Worm (Caenorhabditis elegans): ENCODE measurements around the gene srd-49.

The srd-49 gene

DNA sequence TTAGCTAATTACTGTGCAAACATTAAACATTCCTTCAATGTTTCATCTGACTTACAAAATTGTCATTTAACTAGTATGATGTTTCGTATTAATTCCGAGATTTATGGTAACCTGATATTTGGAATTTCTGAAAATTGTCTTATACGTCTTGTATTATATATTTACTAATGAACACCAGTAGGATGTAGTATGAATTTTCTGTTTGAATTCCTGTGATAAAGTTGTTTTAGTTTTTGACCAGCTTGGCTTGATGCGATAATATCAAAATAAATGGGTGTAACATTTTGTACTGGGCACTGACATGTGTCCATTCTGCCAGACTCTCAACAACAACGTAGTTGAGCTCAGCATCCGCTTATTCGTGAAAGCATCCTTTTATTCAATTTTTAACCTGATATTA, 9.6 kb upstream of the srd-49 start, which contains the start of gene R04B5.6:
Gene R04B5.6, plus strand, starts transcription at position 301 of the 400 bp plus-strand sequence.
- no peak for TF ChIP-seq med-1 (GFP tag; optimal IDR thresholded peaks at IDR 0.05; ENCODE audit: insufficient read depth)

ce11 chrV:10086141-10086540, 8.3 kb upstream of the srd-49 start:
- TF ChIP-seq ztf-29 (GFP tag; IDR thresholded peaks at IDR 0.05) = no peak
- TF ChIP-seq cog-1 (tag; optimal IDR thresholded peaks at IDR 0.05) = no peak
- TF ChIP-seq flt-1 (GFP tag; IDR thresholded peaks at IDR 0.05) = no peak
- no peak for TF ChIP-seq ztf-23 (GFP tag; IDR thresholded peaks at IDR 0.05)
- TF ChIP-seq klf-2 (GFP tag; conservative IDR thresholded peaks at IDR 0.05) = no peak
- no peak for TF ChIP-seq T22C8.4 (GFP tag; IDR thresholded peaks at IDR 0.05)
- no peak for TF ChIP-seq tab-1 (GFP tag; IDR thresholded peaks at IDR 0.05)
- TF ChIP-seq ref-1 (GFP tag; conservative IDR thresholded peaks at IDR 0.05) = no peak
- no peak for TF ChIP-seq med-1 (GFP tag; optimal IDR thresholded peaks at IDR 0.05; ENCODE audit: insufficient read depth)

DNA sequence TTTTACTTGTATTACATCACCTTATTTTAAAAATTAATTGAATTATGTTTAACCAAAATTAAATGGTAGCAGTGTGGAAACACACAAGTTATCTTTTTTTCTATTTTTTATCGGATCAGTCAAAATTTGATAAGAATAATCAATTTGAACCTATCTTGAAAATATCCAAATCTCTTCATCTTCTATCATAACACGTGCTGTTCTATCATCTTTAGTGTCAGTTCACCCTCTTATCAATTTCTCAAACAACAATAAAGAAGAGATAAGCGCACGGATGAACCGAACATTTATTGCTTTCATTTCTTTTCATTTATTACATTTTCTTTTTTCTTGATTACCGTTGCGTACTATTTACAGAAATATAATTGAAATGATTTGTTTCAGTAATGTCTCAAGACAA, 7.4 kb upstream of the srd-49 start, which contains the start of gene R04B5.5:
Gene R04B5.5, plus strand, starts transcription at position 378 of the 400 bp plus-strand sequence.
- TF ChIP-seq cog-1 (tag; optimal IDR thresholded peaks at IDR 0.05) (no peak), ztf-23 (GFP tag; IDR thresholded peaks at IDR 0.05) (no peak), ref-1 (GFP tag; conservative IDR thresholded peaks at IDR 0.05) (no peak), ztf-29 (GFP tag; IDR thresholded peaks at IDR 0.05) (no peak), T22C8.4 (GFP tag; IDR thresholded peaks at IDR 0.05) (no peak), flt-1 (GFP tag; IDR thresholded peaks at IDR 0.05) (no peak), klf-2 (GFP tag; conservative IDR thresholded peaks at IDR 0.05) (no peak), med-1 (GFP tag; optimal IDR thresholded peaks at IDR 0.05; ENCODE audit: insufficient read depth) (no peak), tab-1 (GFP tag; IDR thresholded peaks at IDR 0.05) (no peak)

DNA sequence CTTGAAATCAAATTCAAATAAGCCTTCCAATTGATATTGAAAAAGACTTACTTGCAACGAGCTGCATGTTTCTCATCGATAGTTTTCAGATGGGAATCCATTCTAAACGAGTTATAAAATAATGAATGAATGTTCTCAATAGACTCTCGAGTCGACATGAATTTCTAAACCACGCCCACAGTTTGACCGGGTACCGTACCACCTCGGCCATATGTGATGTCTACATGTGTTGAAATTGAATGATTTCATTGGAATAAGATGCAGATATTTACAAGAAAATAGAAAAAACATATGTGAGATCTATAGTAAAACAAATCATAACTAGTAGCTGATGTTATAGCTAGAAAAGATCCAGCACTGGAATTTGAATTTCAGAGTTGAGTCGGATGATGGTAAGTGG, 4.0 kb upstream of the srd-49 start, which contains the start of gene R04B5.7:
Gene R04B5.7, minus strand, starts transcription at position 101 of the 400 bp plus-strand sequence.
- TF ChIP-seq flt-1 (GFP tag; IDR thresholded peaks at IDR 0.05) (no peak), tab-1 (GFP tag; IDR thresholded peaks at IDR 0.05) (no peak), cog-1 (tag; optimal IDR thresholded peaks at IDR 0.05) (no peak), ztf-23 (GFP tag; IDR thresholded peaks at IDR 0.05) (no peak), klf-2 (GFP tag; conservative IDR thresholded peaks at IDR 0.05) (no peak), T22C8.4 (GFP tag; IDR thresholded peaks at IDR 0.05) (no peak), ref-1 (GFP tag; conservative IDR thresholded peaks at IDR 0.05) (no peak), ztf-29 (GFP tag; IDR thresholded peaks at IDR 0.05) (no peak), med-1 (GFP tag; optimal IDR thresholded peaks at IDR 0.05; ENCODE audit: insufficient read depth) (no peak)

- no peak for TF ChIP-seq med-1 (GFP tag; optimal IDR thresholded peaks at IDR 0.05; ENCODE audit: insufficient read depth)
- no peak for TF ChIP-seq klf-2 (GFP tag; conservative IDR thresholded peaks at IDR 0.05)
- TF ChIP-seq ztf-23 (GFP tag; IDR thresholded peaks at IDR 0.05) = no peak
- no peak for TF ChIP-seq ztf-29 (GFP tag; IDR thresholded peaks at IDR 0.05)
- no peak for TF ChIP-seq cog-1 (tag; optimal IDR thresholded peaks at IDR 0.05)
- TF ChIP-seq ref-1 (GFP tag; conservative IDR thresholded peaks at IDR 0.05) = no peak
- TF ChIP-seq tab-1 (GFP tag; IDR thresholded peaks at IDR 0.05) = no peak
- TF ChIP-seq T22C8.4 (GFP tag; IDR thresholded peaks at IDR 0.05) = no peak
- no peak for TF ChIP-seq flt-1 (GFP tag; IDR thresholded peaks at IDR 0.05)
Observed at ce11 chrV:10091152-10091551, 3.3 kb upstream of the srd-49 start, which contains the start of gene R04B5.11. R04B5.11 (minus strand) TSS chrV:10091252.

ce11 chrV:10096932-10097331, 2.5 kb downstream of the srd-49 start:
- TF ChIP-seq cog-1 (tag; optimal IDR thresholded peaks at IDR 0.05) = no peak
- no peak for TF ChIP-seq tab-1 (GFP tag; IDR thresholded peaks at IDR 0.05)
- TF ChIP-seq med-1 (GFP tag; optimal IDR thresholded peaks at IDR 0.05; ENCODE audit: insufficient read depth) = no peak
- TF ChIP-seq ref-1 (GFP tag; conservative IDR thresholded peaks at IDR 0.05) = no peak
- TF ChIP-seq flt-1 (GFP tag; IDR thresholded peaks at IDR 0.05) = no peak
- no peak for TF ChIP-seq klf-2 (GFP tag; conservative IDR thresholded peaks at IDR 0.05)
- no peak for TF ChIP-seq ztf-23 (GFP tag; IDR thresholded peaks at IDR 0.05)
- TF ChIP-seq ztf-29 (GFP tag; IDR thresholded peaks at IDR 0.05) = no peak

- TF ChIP-seq ztf-29 (GFP tag; IDR thresholded peaks at IDR 0.05) = no peak
- no peak for TF ChIP-seq ref-1 (GFP tag; conservative IDR thresholded peaks at IDR 0.05)
- TF ChIP-seq klf-2 (GFP tag; conservative IDR thresholded peaks at IDR 0.05) = no peak
- TF ChIP-seq tab-1 (GFP tag; IDR thresholded peaks at IDR 0.05) = no peak
- TF ChIP-seq ztf-23 (GFP tag; IDR thresholded peaks at IDR 0.05) = no peak
- TF ChIP-seq cog-1 (tag; optimal IDR thresholded peaks at IDR 0.05) = no peak
- TF ChIP-seq T22C8.4 (GFP tag; IDR thresholded peaks at IDR 0.05) = no peak
- TF ChIP-seq flt-1 (GFP tag; IDR thresholded peaks at IDR 0.05) = no peak
- TF ChIP-seq med-1 (GFP tag; optimal IDR thresholded peaks at IDR 0.05; ENCODE audit: insufficient read depth) = no peak
Observed at ce11 chrV:10098429-10098828, 4.0 kb downstream of the srd-49 start, which contains the start of gene ugt-47. ugt-47 (minus strand) TSS chrV:10098597.

ce11 chrV:10101916-10102315, 7.4 kb downstream of the srd-49 start, which contains the start of gene C08B6.14:
C08B6.14 (minus strand) TSS chrV:10102016.
- TF ChIP-seq T22C8.4 (GFP tag; IDR thresholded peaks at IDR 0.05) (no peak), tab-1 (GFP tag; IDR thresholded peaks at IDR 0.05) (no peak), med-1 (GFP tag; optimal IDR thresholded peaks at IDR 0.05; ENCODE audit: insufficient read depth) (no peak), ztf-29 (GFP tag; IDR thresholded peaks at IDR 0.05) (no peak), klf-2 (GFP tag; conservative IDR thresholded peaks at IDR 0.05) (no peak), flt-1 (GFP tag; IDR thresholded peaks at IDR 0.05) (no peak), cog-1 (tag; optimal IDR thresholded peaks at IDR 0.05) (no peak), ztf-23 (GFP tag; IDR thresholded peaks at IDR 0.05) (no peak), ref-1 (GFP tag; conservative IDR thresholded peaks at IDR 0.05) (no peak)

- no peak for TF ChIP-seq ztf-29 (GFP tag; IDR thresholded peaks at IDR 0.05)
- no peak for TF ChIP-seq ztf-23 (GFP tag; IDR thresholded peaks at IDR 0.05)
- TF ChIP-seq flt-1 (GFP tag; IDR thresholded peaks at IDR 0.05) = no peak
- no peak for TF ChIP-seq T22C8.4 (GFP tag; IDR thresholded peaks at IDR 0.05)
- no peak for TF ChIP-seq ref-1 (GFP tag; conservative IDR thresholded peaks at IDR 0.05)
- TF ChIP-seq med-1 (GFP tag; optimal IDR thresholded peaks at IDR 0.05; ENCODE audit: insufficient read depth) = no peak
- no peak for TF ChIP-seq tab-1 (GFP tag; IDR thresholded peaks at IDR 0.05)
- TF ChIP-seq klf-2 (GFP tag; conservative IDR thresholded peaks at IDR 0.05) = no peak
- TF ChIP-seq cog-1 (tag; optimal IDR thresholded peaks at IDR 0.05) = no peak
Observed at ce11 chrV:10103811-10104210, 9.3 kb downstream of the srd-49 start.
